Comparison of ENCODE assay signal across 1 fruit fly cellular context in the genomic region with DNA sequence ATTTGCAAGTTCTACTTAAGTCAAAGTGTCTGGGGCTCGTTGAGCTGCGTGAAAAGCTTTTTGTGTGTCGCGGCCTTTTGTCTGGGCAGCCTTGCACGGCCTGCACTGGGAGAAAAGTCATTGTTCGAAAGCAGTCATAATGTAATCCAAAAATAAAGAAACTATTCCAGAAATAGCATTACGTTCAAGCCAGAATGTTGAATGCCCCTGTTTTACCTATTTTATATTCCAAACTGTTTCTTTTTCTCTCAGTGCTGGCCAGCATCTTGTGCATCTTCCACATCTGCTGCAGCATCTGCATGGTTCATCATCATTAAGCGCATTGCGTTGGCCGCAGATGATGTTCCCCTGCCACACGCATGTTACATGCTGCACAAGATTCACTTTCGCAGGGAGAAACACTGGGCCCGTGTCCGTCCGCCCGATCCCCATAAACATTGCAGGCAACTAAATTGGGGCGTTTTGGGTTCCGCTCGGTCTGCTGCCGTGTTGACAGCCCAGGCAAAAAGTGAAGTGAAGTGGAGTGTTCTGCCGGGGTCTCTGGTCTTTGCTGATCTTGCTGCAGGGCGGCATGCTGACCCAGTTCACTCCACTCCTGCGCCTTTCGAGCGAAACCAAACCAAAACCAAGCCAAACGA.
TF ChIP-seq lines count a peak whose summit lies in the region.

No protein-coding gene starts in this region.

TF ChIP-seq in whole organism, embryonic, 481 proteins besides CTCF, POLR2A, EP300 and RAD21 (continued from another document):
- no peak for TF ChIP-seq CG18619 (GFP tag; optimal IDR thresholded peaks at IDR 0.05; lab: Kevin White, UChicago)
- TF ChIP-seq gro (GFP tag; optimal IDR thresholded peaks at IDR 0.05; lab: Kevin White, UChicago), result no peak
- TF ChIP-seq CG6689 (GFP tag; IDR thresholded peaks at IDR 0.05; lab: Robert Waterston, UW), result peak; percentile 60
- TF ChIP-seq lmd (GFP tag; IDR thresholded peaks at IDR 0.05; lab: Robert Waterston, UW), result peak; percentile 49; the same call in 1 of the 2 replicates
- TF ChIP-seq dysf (GFP tag; IDR thresholded peaks at IDR 0.05; lab: Robert Waterston, UW), result no peak
- TF ChIP-seq CG15269 (tag; optimal IDR thresholded peaks at IDR 0.05; lab: Kevin White, UChicago), result peak; percentile 18
- TF ChIP-seq NC2α (GFP tag; optimal IDR thresholded peaks at IDR 0.05; lab: Kevin White, UChicago), result peak; percentile 27
- TF ChIP-seq al (GFP tag; IDR thresholded peaks at IDR 0.05; lab: Robert Waterston, UW), result no peak
- TF ChIP-seq Atf-2 (GFP tag; optimal IDR thresholded peaks at IDR 0.05; lab: Kevin White, UChicago), result peak; percentile 11
- no peak; the same call in 2 of the 3 replicates for TF ChIP-seq gce (GFP tag; IDR thresholded peaks at IDR 0.05; lab: Robert Waterston, UW)
- TF ChIP-seq gsb (GFP tag; IDR thresholded peaks at IDR 0.05; lab: Robert Waterston, UW), result no peak
- no peak for TF ChIP-seq bbx (GFP tag; IDR thresholded peaks at IDR 0.05; lab: Robert Waterston, UW; ENCODE audit: partially characterized antibody)
- TF ChIP-seq CG12236 (GFP tag; optimal IDR thresholded peaks at IDR 0.05; lab: Kevin White, UChicago), result peak; percentile 18
- TF ChIP-seq YL-1 (GFP tag; optimal IDR thresholded peaks at IDR 0.05; lab: Kevin White, UChicago), result no peak
- no peak for TF ChIP-seq CG11247 (GFP tag; IDR thresholded peaks at IDR 0.05; lab: Robert Waterston, UW)
- TF ChIP-seq pros (GFP tag; optimal IDR thresholded peaks at IDR 0.05; lab: Kevin White, UChicago), result no peak
- no peak for TF ChIP-seq kah (GFP tag; optimal IDR thresholded peaks at IDR 0.05; lab: Kevin White, UChicago)
- TF ChIP-seq gcm (GFP tag; optimal IDR thresholded peaks at IDR 0.05; lab: Kevin White, UChicago), result peak; percentile 63
- peak; percentile 49 for TF ChIP-seq CG7786 (GFP tag; optimal IDR thresholded peaks at IDR 0.05; lab: Kevin White, UChicago)
- TF ChIP-seq az2 (GFP tag; optimal IDR thresholded peaks at IDR 0.05; lab: Kevin White, UChicago), result peak; percentile 74
- peak; percentile 19 for TF ChIP-seq CG12104 (GFP tag; optimal IDR thresholded peaks at IDR 0.05; lab: Kevin White, UChicago)
- TF ChIP-seq bab2 (GFP tag; optimal IDR thresholded peaks at IDR 0.05; lab: Kevin White, UChicago), result peak; percentile 47
- no peak for TF ChIP-seq CG6791 (GFP tag; IDR thresholded peaks at IDR 0.05; lab: Robert Waterston, UW; ENCODE audit: partially characterized antibody)
- TF ChIP-seq CG4360 (GFP tag; IDR thresholded peaks at IDR 0.05; lab: Robert Waterston, UW), result no peak
- TF ChIP-seq Hsf (GFP tag; optimal IDR thresholded peaks at IDR 0.05; lab: Kevin White, UChicago), result peak; percentile 54
- no peak for TF ChIP-seq lov (optimal IDR thresholded peaks at IDR 0.05; lab: Kevin White, UChicago)
- TF ChIP-seq lov (GFP tag; IDR thresholded peaks at IDR 0.05; lab: Robert Waterston, UW), result no peak
- peak; percentile 47; the same call in 2 of the 3 replicates for TF ChIP-seq croc (GFP tag; conservative IDR thresholded peaks at IDR 0.05; lab: Robert Waterston, UW)
- TF ChIP-seq tna (GFP tag; IDR thresholded peaks at IDR 0.05; lab: Robert Waterston, UW; ENCODE audit: partially characterized antibody), result no peak
- TF ChIP-seq Atf6 (GFP tag; IDR thresholded peaks at IDR 0.05; lab: Robert Waterston, UW), result no peak
- TF ChIP-seq ato (GFP tag; IDR thresholded peaks at IDR 0.05; lab: Robert Waterston, UW; ENCODE audit: partially characterized antibody), result no peak
- no peak for TF ChIP-seq CG1647 (GFP tag; optimal IDR thresholded peaks at IDR 0.05; lab: Kevin White, UChicago)
- no peak for TF ChIP-seq CG16815 (GFP tag; optimal IDR thresholded peaks at IDR 0.05; lab: Kevin White, UChicago)
- peak; percentile 79 to 83 for TF ChIP-seq bsh (GFP tag; optimal IDR thresholded peaks at IDR 0.05; lab: Kevin White, UChicago)
- peak; percentile 10 for TF ChIP-seq CG18599 (GFP tag; optimal IDR thresholded peaks at IDR 0.05; lab: Kevin White, UChicago)
- peak; percentile 46 for TF ChIP-seq Atf3 (GFP tag; optimal IDR thresholded peaks at IDR 0.05; lab: Kevin White, UChicago)
- peak; percentile 46 for TF ChIP-seq ind (GFP tag; optimal IDR thresholded peaks at IDR 0.05; lab: Kevin White, UChicago)
- TF ChIP-seq CG13296 (GFP tag; optimal IDR thresholded peaks at IDR 0.05; lab: Kevin White, UChicago), result no peak
- TF ChIP-seq en (GFP tag; optimal IDR thresholded peaks at IDR 0.05; lab: Kevin White, UChicago), result peak; percentile 26
- TF ChIP-seq CG13123 (GFP tag; optimal IDR thresholded peaks at IDR 0.05; lab: Kevin White, UChicago), result no peak
- TF ChIP-seq onecut (GFP tag; IDR thresholded peaks at IDR 0.05; lab: Robert Waterston, UW), result no peak
- TF ChIP-seq CG17385 (GFP tag; optimal IDR thresholded peaks at IDR 0.05; lab: Kevin White, UChicago), result peak; percentile 18
- TF ChIP-seq CG8281 (tag; optimal IDR thresholded peaks at IDR 0.05; lab: Kevin White, UChicago), result no peak
- TF ChIP-seq Scr (GFP tag; IDR thresholded peaks at IDR 0.05; lab: Robert Waterston, UW; ENCODE audit: partially characterized antibody), result no peak
- peak; percentile 58 for TF ChIP-seq CG4424 (GFP tag; optimal IDR thresholded peaks at IDR 0.05; lab: Kevin White, UChicago)
- TF ChIP-seq Optix (GFP tag; IDR thresholded peaks at IDR 0.05; lab: Robert Waterston, UW), result peak; percentile 66; the same call in 2 of the 3 replicates
- peak; percentile 59 for TF ChIP-seq CG10959 (GFP tag; IDR thresholded peaks at IDR 0.05; lab: Robert Waterston, UW)
- TF ChIP-seq Stat92E (GFP tag; optimal IDR thresholded peaks at IDR 0.05; lab: Kevin White, UChicago), result no peak
- peak; percentile 65 for TF ChIP-seq CG32772 (GFP tag; IDR thresholded peaks at IDR 0.05; lab: Robert Waterston, UW)
- 0 out of 3 replicates have a peak, but pooled peaks have one; percentile 42 for TF ChIP-seq CG11456 (GFP tag; IDR thresholded peaks at IDR 0.05; lab: Robert Waterston, UW)
- no peak for TF ChIP-seq ac (GFP tag; optimal IDR thresholded peaks at IDR 0.05; lab: Kevin White, UChicago)
